Worm (Caenorhabditis elegans): ENCODE measurements around the gene Y42H9AR.2.

The Y42H9AR.2 gene

ce11 chrIV:8070299-8070698, 29.4 kb upstream of the Y42H9AR.2 start:
- peak; percentile 79 for TF ChIP-seq lin-39 (tag; optimal IDR thresholded peaks at IDR 0.05)
- TF ChIP-seq nhr-12 (tag; optimal IDR thresholded peaks at IDR 0.05) = no peak
- peak; percentile 27 for TF ChIP-seq unc-62 (GFP tag; optimal IDR thresholded peaks at IDR 0.05)
- TF ChIP-seq nhr-237 (tag; optimal IDR thresholded peaks at IDR 0.05) = no peak
- TF ChIP-seq elt-1 (tag; optimal IDR thresholded peaks at IDR 0.05) = peak; percentile 46
- peak; percentile 19 for TF ChIP-seq nfya-1 (tag; optimal IDR thresholded peaks at IDR 0.05; ENCODE audit: insufficient read depth)

- TF ChIP-seq ceh-9 (tag; optimal IDR thresholded peaks at IDR 0.05) (no peak), fos-1 (tag; optimal IDR thresholded peaks at IDR 0.05) (no peak), nhr-76 (tag; optimal IDR thresholded peaks at IDR 0.05) (no peak)
These were observed 28.8 kb upstream of the Y42H9AR.2 start for ce11 chrIV:8070934-8071333.

ce11 chrIV:8075516-8075915, 24.2 kb upstream of the Y42H9AR.2 start:
- TF ChIP-seq ztf-4 (tag; optimal IDR thresholded peaks at IDR 0.05) = no peak
- peak; percentile 9 for TF ChIP-seq snpc-4 (tag; optimal IDR thresholded peaks at IDR 0.05)

ce11 chrIV:8076511-8076910, 23.2 kb upstream of the Y42H9AR.2 start:
- no peak for TF ChIP-seq snpc-4 (tag; optimal IDR thresholded peaks at IDR 0.05)
- TF ChIP-seq fkh-10 (GFP tag; optimal IDR thresholded peaks at IDR 0.05) = peak; percentile 40

ce11 chrIV:8080166-8080565, 19.5 kb upstream of the Y42H9AR.2 start:
- TF ChIP-seq egl-5 (tag; optimal IDR thresholded peaks at IDR 0.05) (no peak), nhr-77 (tag; optimal IDR thresholded peaks at IDR 0.05) (no peak), ama-1 (optimal IDR thresholded peaks at IDR 0.05) (no peak), fkh-10 (GFP tag; optimal IDR thresholded peaks at IDR 0.05) (no peak), egl-27 (tag; optimal IDR thresholded peaks at IDR 0.05) (no peak), nhr-23 (tag; optimal IDR thresholded peaks at IDR 0.05) (no peak), ceh-16 (tag; optimal IDR thresholded peaks at IDR 0.05) (no peak), sea-2 (GFP tag; optimal IDR thresholded peaks at IDR 0.05) (no peak), nhr-43 (tag; optimal IDR thresholded peaks at IDR 0.05; ENCODE audit: poor library complexity, severe bottlenecking) (no peak), nhr-12 (tag; optimal IDR thresholded peaks at IDR 0.05) (no peak), fkh-2 (tag; optimal IDR thresholded peaks at IDR 0.05) (no peak), nhr-237 (tag; optimal IDR thresholded peaks at IDR 0.05) (no peak), nhr-28 (tag; optimal IDR thresholded peaks at IDR 0.05) (no peak), mml-1 (tag; optimal IDR thresholded peaks at IDR 0.05) (no peak), R02D3.7 (tag; optimal IDR thresholded peaks at IDR 0.05) (no peak), zag-1 (tag; optimal IDR thresholded peaks at IDR 0.05) (no peak), nhr-76 (tag; optimal IDR thresholded peaks at IDR 0.05) (no peak), eor-1 (tag; optimal IDR thresholded peaks at IDR 0.05) (no peak)

ce11 chrIV:8080782-8081181, 18.9 kb upstream of the Y42H9AR.2 start:
- TF ChIP-seq nhr-76 (tag; optimal IDR thresholded peaks at IDR 0.05) = no peak

ce11 chrIV:8086552-8086951, 13.1 kb upstream of the Y42H9AR.2 start, which contains the start of gene nsy-7:
Gene nsy-7, minus strand, starts transcription at chrIV:8086652.
- TF ChIP-seq pha-4 (tag; optimal IDR thresholded peaks at IDR 0.05) (no peak), nhr-43 (tag; optimal IDR thresholded peaks at IDR 0.05; ENCODE audit: poor library complexity, severe bottlenecking) (no peak), nfya-1 (tag; optimal IDR thresholded peaks at IDR 0.05; ENCODE audit: insufficient read depth) (no peak), elt-2 (tag; optimal IDR thresholded peaks at IDR 0.05) (peak; percentile 15), snpc-4 (tag; optimal IDR thresholded peaks at IDR 0.05) (no peak)

- no peak for TF ChIP-seq unc-62 (GFP tag; optimal IDR thresholded peaks at IDR 0.05)
- TF ChIP-seq egl-5 (tag; optimal IDR thresholded peaks at IDR 0.05) = peak; percentile 59
- TF ChIP-seq fos-1 (tag; optimal IDR thresholded peaks at IDR 0.05) = no peak
- no peak for TF ChIP-seq pha-4 (tag; optimal IDR thresholded peaks at IDR 0.05)
These were observed 8.2 kb upstream of the Y42H9AR.2 start for ce11 chrIV:8091539-8091938.
